Worm (Caenorhabditis elegans) whole organism, L4/young adult: ENCODE measurements around the gene Y39A1A.21.

ENCODE experiments used
- W03F9.2 ChIP-seq: fragments of 150-350 bp; optimal IDR thresholded peaks from 2 replicates; lab custom pipeline; 2014; ENCODE audit warnings: missing biosample characterization, missing genetic modification characterization
- dao-5 ChIP-seq: sonication (generic microtip); optimal IDR thresholded peaks from 2 replicates; lab custom pipeline; 2016; ENCODE audit warnings: missing genotype, missing genetic modification characterization, moderate library complexity, missing compliant biosample characterization
- him-1 ChIP-seq: sonication (generic microtip); optimal IDR thresholded peaks from 2 replicates; lab custom pipeline; 2016; ENCODE audit warnings: missing genotype, missing genetic modification reagents, missing genetic modification characterization, missing compliant biosample characterization

DNA sequence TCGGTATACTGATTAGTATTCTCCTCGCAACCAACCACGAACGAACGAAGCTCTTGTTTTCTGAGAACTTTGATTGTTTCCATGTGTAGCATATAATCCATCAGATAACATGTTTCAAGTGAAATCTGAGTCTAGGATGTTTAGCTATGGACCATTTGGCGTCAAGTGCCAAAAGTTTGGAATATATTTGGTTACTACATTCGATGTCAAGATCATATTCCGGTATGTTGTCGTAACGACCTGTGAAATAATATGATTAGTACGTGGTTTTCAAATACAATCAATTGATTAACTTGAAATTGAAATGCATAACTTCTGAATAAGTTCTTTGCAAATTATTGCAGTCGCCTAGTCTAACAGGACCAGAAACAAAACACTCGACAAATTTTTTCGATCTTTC lies 15.8 kb downstream of the Y39A1A.21 start, which contains the start of gene Y39A1A.17:
- no peak for TF ChIP-seq dao-5 (tag; lab: Kevin White, UChicago)
- TF ChIP-seq him-1 (tag; lab: Kevin White, UChicago): no peak
- TF ChIP-seq W03F9.2 (tag; lab: Kevin White, UChicago): no peak
